Fruit fly (Drosophila melanogaster) whole organism, wandering third instar larva: ENCODE measurements around the gene CG17027.

Experiments
- Abd-B ChIP-seq: fragments of >200 bp; optimal IDR thresholded peaks from 2 replicates; lab custom pipeline; 2017; ENCODE audit warnings: missing biosample characterization, missing genetic modification characterization
- CG32264 ChIP-seq: fragments of 200-800 bp; sonication (Bioruptor generic); optimal IDR thresholded peaks from 2 replicates; lab custom pipeline; 2016; ENCODE audit warnings: missing biosample characterization, missing genetic modification characterization
- CG9705 ChIP-seq: fragments of 200-800 bp; sonication (Bioruptor generic); optimal IDR thresholded peaks from 2 replicates; lab custom pipeline; 2018; ENCODE audit warnings: missing biosample characterization, mild to moderate bottlenecking, missing genetic modification characterization
- CrebA ChIP-seq: fragments of 200-800 bp; sonication (Bioruptor generic); optimal IDR thresholded peaks from 2 replicates; lab custom pipeline; 2016; ENCODE audit warnings: missing biosample characterization, mild to moderate bottlenecking, missing genetic modification characterization, borderline replicate concordance
- Dfd ChIP-seq: fragments of >200 bp; optimal IDR thresholded peaks from 2 replicates; lab custom pipeline; 2017; ENCODE audit warnings: missing biosample characterization, missing genetic modification characterization
- Dif ChIP-seq: fragments of 200-275, 200-300 bp; sonication (Bioruptor generic); optimal IDR thresholded peaks from 2 replicates; lab custom pipeline; 2018; ENCODE audit warnings: missing biosample characterization, missing genetic modification characterization; ENCODE audit not compliant: partially characterized antibody
- GATAd ChIP-seq: sonication (Bioruptor generic); optimal IDR thresholded peaks from 2 replicates; lab custom pipeline; 2016; ENCODE audit warnings: missing biosample characterization, missing genetic modification characterization
- HLH106 ChIP-seq: fragments of 200-800 bp; optimal IDR thresholded peaks from 3 replicates; lab custom pipeline; 2019; ENCODE audit warnings: missing biosample characterization, mild to moderate bottlenecking, missing genetic modification characterization, moderate library complexity
- Hnf4 ChIP-seq: fragments of 200-800 bp; sonication (Bioruptor generic); optimal IDR thresholded peaks from 2 replicates; lab custom pipeline; 2016; ENCODE audit warnings: missing biosample characterization, mild to moderate bottlenecking, missing genetic modification characterization
- Hr78 ChIP-seq: fragments of >200 bp; optimal IDR thresholded peaks from 2 replicates; lab custom pipeline; 2017; ENCODE audit warnings: missing biosample characterization, missing genetic modification characterization
- Hr83 ChIP-seq: fragments of 200-300 bp; sonication (Bioruptor generic); optimal IDR thresholded peaks from 2 replicates; lab custom pipeline; 2016; ENCODE audit warnings: missing biosample characterization, mild to moderate bottlenecking, missing genetic modification characterization, moderate library complexity; ENCODE audit not compliant: poor library complexity, severe bottlenecking
- Jra ChIP-seq: sonication (Bioruptor generic); optimal IDR thresholded peaks from 2 replicates; lab custom pipeline; 2016; ENCODE audit warnings: missing biosample characterization, missing genetic modification characterization
- Mio ChIP-seq: sonication (Bioruptor generic); optimal IDR thresholded peaks from 2 replicates; lab custom pipeline; 2016; ENCODE audit warnings: missing biosample characterization, missing genetic modification characterization
- Myc ChIP-seq: fragments of >200 bp; optimal IDR thresholded peaks from 2 replicates; lab custom pipeline; 2017
- N ChIP-seq: fragments of >200 bp; optimal IDR thresholded peaks from 2 replicates; lab custom pipeline; 2018; ENCODE audit warnings: missing biosample characterization, missing external identifiers, missing genetic modification characterization
- Rel ChIP-seq, 2 experiments: fragments of 200-800 bp; sonication (Bioruptor generic) in 1 of 2; optimal IDR thresholded peaks; 2 replicates in 1 of 2; 3 replicates in 1 of 2; lab custom pipeline; 2016 to 2019; ENCODE audit warnings: mild to moderate bottlenecking in 2 of 2, missing biosample characterization in 2 of 2, missing genetic modification characterization in 2 of 2, moderate library complexity in 1 of 2
- Sp1 ChIP-seq: fragments of 200-800 bp; sonication (Bioruptor generic); optimal IDR thresholded peaks from 3 replicates; lab custom pipeline; 2019; ENCODE audit warnings: missing biosample characterization, mild to moderate bottlenecking, missing genetic modification characterization, moderate library complexity
- Vsx2 ChIP-seq: fragments of 200-300, 225-300 bp; sonication (Bioruptor generic); optimal IDR thresholded peaks from 2 replicates; lab custom pipeline; 2018; ENCODE audit warnings: missing biosample characterization, missing genetic modification characterization; ENCODE audit not compliant: partially characterized antibody
- brk ChIP-seq: fragments of 200-800 bp; sonication (Bioruptor generic); optimal IDR thresholded peaks from 2 replicates; lab custom pipeline; 2016; ENCODE audit warnings: missing biosample characterization, mild to moderate bottlenecking, missing genetic modification characterization
- dl ChIP-seq, 2 experiments: fragments of 175-275, 200-275 bp in 1 of 2; fragments of 200-275 bp in 1 of 2; sonication (Bioruptor generic); optimal IDR thresholded peaks; lab custom pipeline; 2018; ENCODE audit warnings: mild to moderate bottlenecking in 2 of 2, missing biosample characterization in 2 of 2, missing genetic modification characterization in 2 of 2, moderate library complexity in 2 of 2; ENCODE audit not compliant: partially characterized antibody in 2 of 2, insufficient read depth in 1 of 2
- dmrt93B ChIP-seq: fragments of 200-800 bp; sonication (Bioruptor generic); optimal IDR thresholded peaks from 2 replicates; lab custom pipeline; 2018; ENCODE audit warnings: missing biosample characterization, mild to moderate bottlenecking, missing genetic modification characterization
- dsf ChIP-seq: sonication (Bioruptor generic); optimal IDR thresholded peaks from 2 replicates; lab custom pipeline; 2016; ENCODE audit warnings: missing biosample characterization, missing genetic modification characterization, borderline replicate concordance
- ey ChIP-seq: fragments of 200-800 bp; sonication (Bioruptor generic); optimal IDR thresholded peaks from 2 replicates; lab custom pipeline; 2016; ENCODE audit warnings: missing biosample characterization, missing genetic modification characterization
- foxo ChIP-seq, 2 experiments: fragments of 200-800 bp; sonication (Bioruptor generic); optimal IDR thresholded peaks; 2 replicates in 1 of 2; 3 replicates in 1 of 2; lab custom pipeline; 2016 to 2017; ENCODE audit warnings: missing biosample characterization in 2 of 2, missing genetic modification characterization in 2 of 2
- fru ChIP-seq: fragments of 200-800 bp; sonication (Bioruptor generic); optimal IDR thresholded peaks from 3 replicates; lab custom pipeline; 2016; ENCODE audit warnings: missing biosample characterization, mild to moderate bottlenecking, missing genetic modification characterization
- h ChIP-seq: fragments of 200-800 bp; sonication (Bioruptor generic); optimal IDR thresholded peaks from 3 replicates; lab custom pipeline; 2016; ENCODE audit warnings: missing biosample characterization, mild to moderate bottlenecking, missing genetic modification characterization
- lola ChIP-seq: fragments of >200 bp; optimal IDR thresholded peaks from 2 replicates; lab custom pipeline; 2017; ENCODE audit warnings: missing biosample characterization, missing genetic modification characterization
- pan ChIP-seq: fragments of >200 bp; optimal IDR thresholded peaks from 2 replicates; lab custom pipeline; 2017
- psq ChIP-seq: fragments of 200-800 bp; sonication (Bioruptor generic); optimal IDR thresholded peaks from 3 replicates; lab custom pipeline; 2017; ENCODE audit warnings: missing biosample characterization, mild to moderate bottlenecking, missing genetic modification characterization, moderate library complexity
- rgr ChIP-seq: fragments of 200-800 bp; sonication (Bioruptor generic); optimal IDR thresholded peaks from 3 replicates; lab custom pipeline; 2016; ENCODE audit warnings: missing biosample characterization, mild to moderate bottlenecking, missing genetic modification characterization
- sage ChIP-seq: fragments of 200-800 bp; sonication (Bioruptor generic); optimal IDR thresholded peaks from 2 replicates; lab custom pipeline; 2016; ENCODE audit warnings: missing biosample characterization, mild to moderate bottlenecking, missing genetic modification characterization
- tai ChIP-seq: sonication (Bioruptor generic); optimal IDR thresholded peaks from 2 replicates; lab custom pipeline; 2016; ENCODE audit warnings: missing biosample characterization, missing genetic modification characterization
- usp ChIP-seq: fragments of >200 bp; optimal IDR thresholded peaks from 2 replicates; lab custom pipeline; 2017; ENCODE audit warnings: missing biosample characterization, missing genetic modification characterization
- woc ChIP-seq: sonication (Bioruptor generic); optimal IDR thresholded peaks from 2 replicates; lab custom pipeline; 2016; ENCODE audit warnings: missing biosample characterization, mild to moderate bottlenecking, missing genetic modification characterization

The CG17027 gene

DNA sequence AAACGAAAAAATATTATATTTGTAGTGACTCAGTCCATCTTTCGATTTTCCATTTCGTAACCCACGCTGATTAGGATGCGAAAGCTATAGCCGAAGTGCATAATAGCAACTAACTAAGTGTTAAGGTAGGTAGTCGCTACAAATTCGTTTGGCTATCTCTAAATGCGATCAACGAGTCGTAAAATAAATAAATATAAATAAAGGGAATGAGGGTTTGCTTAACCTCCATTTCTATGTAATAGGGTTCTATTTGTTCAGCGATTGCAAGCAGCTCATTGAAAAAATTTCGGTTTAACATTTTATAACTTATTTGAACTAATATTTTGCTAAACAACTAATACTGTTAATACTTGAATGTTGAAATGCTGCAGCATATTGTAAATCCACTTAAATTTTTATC is 30.3 kb downstream of the CG17027 start:
- TF ChIP-seq CrebA (GFP tag; lab: Kevin White, UChicago) (no peak), N (GFP tag; lab: Kevin White, UChicago) (no peak), fru (no peak), dmrt93B (no peak), rgr (GFP tag; lab: Kevin White, UChicago) (no peak), Hnf4 (GFP tag; lab: Kevin White, UChicago) (no peak), Hr83 (GFP tag; lab: Kevin White, UChicago) (no peak), Dif (no peak), woc (GFP tag; lab: Kevin White, UChicago) (no peak)

DNA sequence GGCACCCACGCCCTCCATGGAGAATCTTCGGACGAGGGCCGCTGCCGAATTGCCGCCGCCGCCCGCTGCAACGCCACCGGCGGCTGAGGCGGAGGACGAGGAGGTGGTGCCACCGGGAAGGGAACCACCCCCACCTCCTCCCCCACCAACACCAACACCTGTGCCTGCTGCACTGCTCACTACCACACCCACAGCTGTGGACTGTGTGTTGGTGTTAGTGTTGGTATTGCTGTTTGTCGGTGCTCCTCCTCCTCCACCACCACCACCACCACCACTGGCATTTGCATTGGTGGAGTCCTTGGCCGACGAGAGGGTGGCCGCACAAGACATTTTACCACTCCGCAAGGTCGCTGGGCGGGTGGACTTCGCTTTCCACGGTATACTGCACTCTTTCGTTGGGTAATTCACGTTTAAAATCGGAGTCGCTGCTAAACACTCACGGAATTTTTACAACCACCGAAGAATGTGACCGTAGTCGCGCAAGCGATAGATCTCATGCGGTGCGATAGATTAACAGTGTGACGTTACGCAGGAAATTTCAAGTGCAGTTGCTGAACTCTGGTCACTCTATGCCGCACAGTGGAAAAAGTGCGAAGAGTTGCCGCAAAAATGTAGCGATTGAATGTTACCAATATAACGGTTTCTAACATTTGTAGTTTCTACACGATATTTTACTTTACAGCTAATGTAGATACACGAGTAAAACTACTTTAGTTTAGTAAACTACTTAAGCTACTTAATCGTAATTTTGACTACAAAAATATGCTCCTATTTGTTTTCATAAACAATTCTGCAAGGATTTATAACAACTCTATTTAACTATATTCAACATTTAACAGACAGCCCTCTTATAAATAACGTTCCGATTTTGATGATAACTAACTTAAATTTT is 31.7 kb downstream of the CG17027 start, which contains the start of gene mib1:
Gene mib1 (minus strand): TSS at position 494 of the 892 bp plus-strand sequence.
- TF ChIP-seq Rel (GFP tag; optimal IDR thresholded peaks at IDR 0.05; lab: Kevin White, UChicago) (no peak), Rel (tag; optimal IDR thresholded peaks at IDR 0.05; lab: Kevin White, UChicago) (peak; percentile 56), HLH106 (tag; lab: Kevin White, UChicago) (peak; percentile 25), h (peak; percentile 14), Abd-B (GFP tag; lab: Kevin White, UChicago) (no peak), N (GFP tag; lab: Kevin White, UChicago) (peak; percentile 63), GATAd (GFP tag; lab: Kevin White, UChicago) (no peak), Hr83 (GFP tag; lab: Kevin White, UChicago) (peak; percentile 71), foxo (GFP tag; optimal IDR thresholded peaks at IDR 0.05; lab: Kevin White, UChicago) (peak in 1 of 2 experiments; percentile 18), psq (GFP tag; lab: Kevin White, UChicago) (peak; percentile 29), CG9705 (GFP tag; lab: Kevin White, UChicago) (no peak), Myc (lab: Kevin White, UChicago) (peak; percentile 6), brk (GFP tag; lab: Kevin White, UChicago) (no peak), Dif (peak; percentile 14), Hnf4 (GFP tag; lab: Kevin White, UChicago) (no peak), Hr78 (no peak), Jra (no peak), woc (GFP tag; lab: Kevin White, UChicago) (peak; percentile 88), Dfd (GFP tag; lab: Kevin White, UChicago) (peak; percentile 85), fru (peak; percentile 34), Sp1 (GFP tag; lab: Kevin White, UChicago) (peak; percentile 43), CrebA (GFP tag; lab: Kevin White, UChicago) (no peak), pan (no peak), usp (GFP tag; lab: Kevin White, UChicago) (no peak), sage (GFP tag; lab: Kevin White, UChicago) (no peak)

DNA sequence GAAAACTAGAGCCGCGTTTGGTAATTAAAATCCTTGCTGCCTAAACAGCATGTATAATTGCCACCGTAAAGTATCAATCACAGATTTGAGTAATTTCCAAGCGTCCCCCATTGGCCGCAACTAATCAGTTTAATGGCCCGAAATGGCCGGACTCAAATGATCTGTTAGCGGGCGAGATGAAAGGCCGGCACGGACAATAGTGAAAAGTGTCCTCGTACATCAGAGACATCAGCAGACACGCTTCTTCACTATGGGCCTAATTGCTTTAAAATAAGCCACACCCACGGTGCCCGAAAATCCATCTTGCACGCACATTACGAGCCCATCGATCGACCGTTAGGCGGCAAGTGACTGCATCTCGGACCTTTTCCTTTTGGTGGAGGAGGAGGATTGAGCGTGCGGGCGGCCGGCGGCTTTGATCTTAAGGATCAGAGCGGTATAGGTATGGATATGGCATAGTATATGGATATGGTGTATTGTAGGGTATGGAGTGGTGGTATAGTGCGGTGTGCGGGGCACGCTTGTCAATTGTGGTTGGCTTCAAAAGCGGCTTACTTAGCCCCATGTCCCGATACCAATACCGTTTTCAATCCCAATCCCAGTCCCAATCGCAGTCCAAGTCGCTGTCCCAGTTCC is 32.5 kb downstream of the CG17027 start:
- TF ChIP-seq fru: no peak
- TF ChIP-seq dl (GFP tag; optimal IDR thresholded peaks at IDR 0.05; lab: Kevin White, UChicago; ENCODE audit: insufficient read depth in 1 of 2, partially characterized antibody in 2 of 2): no peak
- TF ChIP-seq Abd-B (GFP tag; lab: Kevin White, UChicago): no peak
- no peak for TF ChIP-seq woc (GFP tag; lab: Kevin White, UChicago)

- TF ChIP-seq woc (GFP tag; lab: Kevin White, UChicago) (no peak), dsf (GFP tag; lab: Kevin White, UChicago) (no peak), GATAd (GFP tag; lab: Kevin White, UChicago) (no peak), dl (GFP tag; optimal IDR thresholded peaks at IDR 0.05; lab: Kevin White, UChicago; ENCODE audit: insufficient read depth in 1 of 2, partially characterized antibody in 2 of 2) (no peak), Sp1 (GFP tag; lab: Kevin White, UChicago) (peak; percentile 11), fru (no peak), CG32264 (GFP tag; lab: Kevin White, UChicago) (no peak), ey (no peak), HLH106 (tag; lab: Kevin White, UChicago) (peak; percentile 18), CrebA (GFP tag; lab: Kevin White, UChicago) (no peak), h (no peak), Vsx2 (GFP tag; lab: Kevin White, UChicago) (no peak), Mio (GFP tag; lab: Kevin White, UChicago) (no peak), Hnf4 (GFP tag; lab: Kevin White, UChicago) (no peak), lola (GFP tag; lab: Kevin White, UChicago) (no peak), Dfd (GFP tag; lab: Kevin White, UChicago) (peak; percentile 16), tai (GFP tag; lab: Kevin White, UChicago) (no peak)
- TF ChIP-seq, all 38 proteins: peak for 3
Measured at dm6 chr3L:16013198-16013982, 33.5 kb downstream of the CG17027 start.
